Fruit fly (Drosophila melanogaster) whole organism, embryonic: ENCODE measurements around the gene CG14965.

Source experiments
- Aef1 ChIP-seq: fragments of 200-800 bp; sonication (Bioruptor generic); IDR thresholded peaks from 3 replicates; pipeline ENCODE4 v1.3.6; 2022; ENCODE audit warnings: missing biosample characterization, missing genetic modification characterization
- CG1024 ChIP-seq: fragments of 200-800 bp; sonication (Bioruptor generic); IDR thresholded peaks from 2 replicates; pipeline ENCODE4 v1.3.6; 2022; ENCODE audit warnings: missing biosample characterization, missing genetic modification characterization
- CG10565 ChIP-seq: fragments of 200-800 bp; sonication (Bioruptor generic); optimal IDR thresholded peaks from 3 replicates; lab custom pipeline; 2016; ENCODE audit warnings: missing biosample characterization, mild to moderate bottlenecking, missing genetic modification characterization
- CG10654 ChIP-seq: fragments of 200-800 bp; sonication (Bioruptor generic); optimal IDR thresholded peaks from 2 replicates; lab custom pipeline; 2016; ENCODE audit warnings: missing biosample characterization, missing genetic modification characterization
- CG12219 ChIP-seq: fragments of 200-800 bp; sonication (Bioruptor generic); optimal IDR thresholded peaks from 3 replicates; lab custom pipeline; 2018; ENCODE audit warnings: missing biosample characterization, mild to moderate bottlenecking, missing genetic modification characterization
- CG15696 ChIP-seq: fragments of 200-800 bp; sonication (Bioruptor generic); optimal IDR thresholded peaks from 2 replicates; lab custom pipeline; 2019; ENCODE audit warnings: missing biosample characterization, mild to moderate bottlenecking, missing genetic modification characterization, moderate library complexity
- CG1792 ChIP-seq: fragments of 200-800 bp; sonication (Bioruptor generic); optimal IDR thresholded peaks from 2 replicates; lab custom pipeline; 2016; ENCODE audit warnings: missing biosample characterization, missing genetic modification characterization
- CG30020 ChIP-seq: fragments of 200-800 bp; optimal IDR thresholded peaks from 2 replicates; lab custom pipeline; 2019; ENCODE audit warnings: missing biosample characterization, mild to moderate bottlenecking, missing genetic modification characterization, moderate library complexity
- CG32532 ChIP-seq: fragments of 200-800 bp; sonication (Bioruptor generic); IDR thresholded peaks from 2 replicates; pipeline ENCODE4 v1.3.6; 2022; ENCODE audit warnings: missing biosample characterization, missing genetic modification characterization
- CG3847 ChIP-seq: fragments of 200-800 bp; sonication (Bioruptor generic); IDR thresholded peaks from 2 replicates; pipeline ENCODE4 v1.3.6; 2022; ENCODE audit warnings: missing biosample characterization, missing genetic modification characterization
- CG42726 ChIP-seq: fragments of 200-800 bp; sonication (Bioruptor generic); IDR thresholded peaks from 2 replicates; pipeline ENCODE4 v1.3.6; 2022; ENCODE audit warnings: missing biosample characterization, missing genetic modification characterization; ENCODE audit not compliant: partially characterized antibody
- CG4424 ChIP-seq: fragments of 200-800 bp; sonication (Bioruptor generic); optimal IDR thresholded peaks from 3 replicates; lab custom pipeline; 2016; ENCODE audit warnings: missing biosample characterization, missing genetic modification characterization
- CG4707 ChIP-seq: fragments of 200-800 bp; sonication (Bioruptor generic); optimal IDR thresholded peaks from 2 replicates; lab custom pipeline; 2018; ENCODE audit warnings: missing biosample characterization, mild to moderate bottlenecking, missing genetic modification characterization, moderate library complexity
- CG4854 ChIP-seq: fragments of 200-800 bp; sonication (Bioruptor generic); optimal IDR thresholded peaks from 2 replicates; lab custom pipeline; 2016; ENCODE audit warnings: missing biosample characterization, missing genetic modification characterization, inconsistent platforms
- CG6813 ChIP-seq: fragments of 200-800 bp; sonication (Bioruptor generic); optimal IDR thresholded peaks from 2 replicates; lab custom pipeline; 2017; ENCODE audit warnings: missing biosample characterization, missing genetic modification characterization, mild to moderate bottlenecking, moderate library complexity, missing genetic modification reagents
- CG7271 ChIP-seq: fragments of 200-800 bp; sonication (Bioruptor generic); optimal IDR thresholded peaks from 2 replicates; lab custom pipeline; 2018; ENCODE audit warnings: missing biosample characterization, mild to moderate bottlenecking, missing genetic modification characterization, moderate library complexity
- CG7745 ChIP-seq: fragments of 200-800 bp; sonication (Bioruptor generic); optimal IDR thresholded peaks from 2 replicates; lab custom pipeline; 2018; ENCODE audit warnings: missing biosample characterization, mild to moderate bottlenecking, missing genetic modification characterization, moderate library complexity
- CG8359 ChIP-seq: fragments of 200-800 bp; sonication (Bioruptor generic); optimal IDR thresholded peaks from 2 replicates; lab custom pipeline; 2017; ENCODE audit warnings: missing biosample characterization, mild to moderate bottlenecking, missing genetic modification characterization, borderline replicate concordance
- CG8478 ChIP-seq: fragments of >200 bp; optimal IDR thresholded peaks from 2 replicates; lab custom pipeline; 2018
- CG8765 ChIP-seq: fragments of 200-800 bp; sonication (Bioruptor generic); IDR thresholded peaks from 2 replicates; pipeline ENCODE4 v1.3.6; 2022; ENCODE audit warnings: missing biosample characterization, missing genetic modification characterization
- Dfd ChIP-seq, 2 experiments: fragments of >200 bp; optimal IDR thresholded peaks; 2 replicates each; lab custom pipeline; 2017; ENCODE audit warnings: missing biosample characterization in 2 of 2, missing genetic modification characterization in 2 of 2
- Eip74EF ChIP-seq, 2 experiments: fragments of 200-800 bp in 1 of 2; fragments of >200 bp in 1 of 2; sonication (Bioruptor generic) in 1 of 2; optimal IDR thresholded peaks; 2 replicates each; lab custom pipeline; 2017 to 2019; ENCODE audit warnings: missing biosample characterization in 2 of 2, missing genetic modification characterization in 2 of 2, mild to moderate bottlenecking in 1 of 2, moderate library complexity in 1 of 2
- Ets97D ChIP-seq: fragments of 200-800 bp; sonication (Bioruptor generic); optimal IDR thresholded peaks from 3 replicates; lab custom pipeline; 2016; ENCODE audit warnings: missing biosample characterization, missing genetic modification characterization
- Gsc ChIP-seq: fragments of 200-800 bp; sonication (Bioruptor generic); IDR thresholded peaks from 2 replicates; pipeline ENCODE4 v1.3.6; 2022; ENCODE audit warnings: missing biosample characterization, missing genetic modification characterization
- HLH4C ChIP-seq: fragments of 200-800 bp; sonication (Bioruptor generic); IDR thresholded peaks from 3 replicates; pipeline ENCODE4 v1.3.6; 2022; ENCODE audit warnings: missing biosample characterization, missing genetic modification characterization; ENCODE audit not compliant: partially characterized antibody
- HmgZ ChIP-seq: fragments of 200-800 bp; sonication (Bioruptor generic); optimal IDR thresholded peaks from 2 replicates; lab custom pipeline; 2018; ENCODE audit warnings: missing biosample characterization, mild to moderate bottlenecking, missing genetic modification characterization
- Hr3 ChIP-seq: fragments of 200-800 bp; sonication (Bioruptor generic); optimal IDR thresholded peaks from 3 replicates; lab custom pipeline; 2016; ENCODE audit warnings: missing biosample characterization, missing genetic modification characterization
- Mad ChIP-seq: fragments of 200-800 bp; sonication (Bioruptor generic); optimal IDR thresholded peaks from 2 replicates; lab custom pipeline; 2016; ENCODE audit warnings: missing biosample characterization, missing genetic modification characterization
- Mrtf ChIP-seq: fragments of 200-800 bp; sonication (Bioruptor generic); IDR thresholded peaks from 3 replicates; pipeline ENCODE4 v1.3.6; 2022; ENCODE audit warnings: missing biosample characterization, missing genetic modification characterization
- Nf-YB ChIP-seq: fragments of 200-800 bp; sonication (Bioruptor generic); optimal IDR thresholded peaks from 3 replicates; lab custom pipeline; 2019; ENCODE audit warnings: missing biosample characterization, mild to moderate bottlenecking, missing genetic modification characterization, moderate library complexity
- Sin3A ChIP-seq: fragments of >200 bp; optimal IDR thresholded peaks from 2 replicates; lab custom pipeline; 2018
- abd-A ChIP-seq: fragments of 200-800 bp; sonication (Bioruptor generic); optimal IDR thresholded peaks from 3 replicates; lab custom pipeline; 2019; ENCODE audit warnings: missing biosample characterization, mild to moderate bottlenecking, missing genetic modification characterization, moderate library complexity
- cato ChIP-seq: fragments of 200-800 bp; sonication (Bioruptor generic); optimal IDR thresholded peaks from 2 replicates; lab custom pipeline; 2016; ENCODE audit warnings: missing biosample characterization, missing genetic modification characterization, borderline replicate concordance
- chm ChIP-seq: fragments of 200-800 bp; sonication (Bioruptor generic); IDR thresholded peaks from 2 replicates; pipeline ENCODE4 v1.3.6; 2022; ENCODE audit warnings: missing biosample characterization, missing genetic modification characterization
- dan ChIP-seq: fragments of 200-800 bp; sonication (Bioruptor generic); IDR thresholded peaks from 2 replicates; pipeline ENCODE4 v1.3.6; 2022; ENCODE audit warnings: missing biosample characterization, missing genetic modification characterization
- disco-r ChIP-seq: fragments of 200-800 bp; sonication (Bioruptor generic); optimal IDR thresholded peaks from 2 replicates; lab custom pipeline; 2016; ENCODE audit warnings: missing biosample characterization, missing genetic modification characterization
- dm ChIP-seq: fragments of 200-800 bp; sonication (Bioruptor generic); optimal IDR thresholded peaks from 3 replicates; lab custom pipeline; 2016; ENCODE audit warnings: missing biosample characterization, missing genetic modification characterization
- fd96Cb ChIP-seq: fragments of 200-800 bp; sonication (Bioruptor generic); optimal IDR thresholded peaks from 2 replicates; lab custom pipeline; 2018; ENCODE audit warnings: missing biosample characterization, mild to moderate bottlenecking, missing genetic modification characterization, moderate library complexity
- gt ChIP-seq: fragments of 200-800 bp; sonication (Bioruptor generic); IDR thresholded peaks from 2 replicates; pipeline ENCODE4 v1.3.6; 2022; ENCODE audit warnings: missing biosample characterization, missing genetic modification characterization
- h ChIP-seq: fragments of >200 bp; optimal IDR thresholded peaks from 2 replicates; lab custom pipeline; 2017
- lola ChIP-seq, 3 experiments: fragments of >200 bp in 2 of 3; fragments of 200-800 bp in 1 of 3; sonication (Bioruptor generic) in 1 of 3; optimal IDR thresholded peaks; 2 replicates each; lab custom pipeline; 2017 to 2019; ENCODE audit warnings: missing biosample characterization in 3 of 3, missing genetic modification characterization in 3 of 3, mild to moderate bottlenecking in 1 of 3, moderate library complexity in 1 of 3
- mam ChIP-seq: fragments of 200-800 bp; sonication (Bioruptor generic); optimal IDR thresholded peaks from 3 replicates; lab custom pipeline; 2016; ENCODE audit warnings: missing biosample characterization, missing genetic modification characterization
- nmo ChIP-seq: fragments of 200-800 bp; sonication (Bioruptor generic); optimal IDR thresholded peaks from 2 replicates; lab custom pipeline; 2018; ENCODE audit warnings: missing biosample characterization, mild to moderate bottlenecking, missing genetic modification characterization, moderate library complexity
- odd ChIP-seq: fragments of 200-800 bp; sonication (Bioruptor generic); optimal IDR thresholded peaks from 2 replicates; lab custom pipeline; 2017; ENCODE audit warnings: missing biosample characterization, mild to moderate bottlenecking, missing genetic modification characterization
- sna ChIP-seq: fragments of 200-800 bp; sonication (Bioruptor generic); IDR thresholded peaks from 2 replicates; pipeline ENCODE4 v1.3.6; 2022; ENCODE audit warnings: missing biosample characterization, missing genetic modification characterization; ENCODE audit not compliant: partially characterized antibody
- sr ChIP-seq: fragments of 200-800 bp; sonication (Bioruptor generic); IDR thresholded peaks from 3 replicates; pipeline ENCODE4 v1.3.6; 2022; ENCODE audit warnings: missing biosample characterization, missing genetic modification characterization
- stwl ChIP-seq: fragments of 200-800 bp; sonication (Bioruptor generic); optimal IDR thresholded peaks from 3 replicates; lab custom pipeline; 2018; ENCODE audit warnings: missing biosample characterization, mild to moderate bottlenecking, missing genetic modification characterization, moderate library complexity
- sug ChIP-seq: fragments of 200-800 bp; optimal IDR thresholded peaks from 2 replicates; lab custom pipeline; 2019; ENCODE audit warnings: missing biosample characterization, mild to moderate bottlenecking, missing genetic modification characterization, moderate library complexity
- tgo ChIP-seq: fragments of 200-800 bp; sonication (Bioruptor generic); IDR thresholded peaks from 3 replicates; pipeline ENCODE4 v1.3.6; 2022; ENCODE audit warnings: missing biosample characterization, missing genetic modification characterization
- vvl ChIP-seq: fragments of 200-800 bp; sonication (Bioruptor generic); IDR thresholded peaks from 2 replicates; pipeline ENCODE4 v1.3.6; 2022; ENCODE audit warnings: missing biosample characterization, missing genetic modification characterization
- zfh1 ChIP-seq: fragments of 200-800 bp; sonication (Bioruptor generic); IDR thresholded peaks from 3 replicates; pipeline ENCODE4 v1.3.6; 2022; ENCODE audit warnings: missing biosample characterization, missing genetic modification characterization

CG14965 gene

DNA sequence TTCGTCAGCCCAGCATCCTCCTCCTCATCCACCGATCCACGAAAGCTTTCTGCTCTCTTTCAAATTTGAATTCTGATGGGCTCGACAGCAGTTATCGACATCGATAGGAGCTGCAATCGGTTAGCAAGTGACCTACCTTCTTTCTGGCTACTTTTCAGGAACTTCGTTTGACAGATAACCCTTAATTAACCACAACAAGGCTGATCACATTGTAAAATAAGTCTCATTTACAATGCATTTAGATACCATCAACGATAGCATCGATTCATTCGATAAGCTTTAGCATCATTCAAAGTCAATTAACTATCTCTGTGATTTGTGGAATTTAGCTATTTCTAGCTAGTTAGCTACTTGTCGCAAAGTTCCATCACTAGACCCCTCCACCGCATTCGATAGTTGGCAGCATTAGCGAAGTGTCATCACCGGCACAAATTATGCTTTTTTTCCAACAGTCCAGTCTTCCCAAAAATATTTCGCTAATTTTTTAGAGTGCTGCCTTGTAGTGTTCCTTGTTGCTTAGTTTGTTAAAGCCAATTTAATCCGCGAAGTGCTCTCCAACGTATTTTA lies 13.7 kb downstream of the CG14965 start, which contains the start of the genes MnM and Girdin (continued):
- no peak for TF ChIP-seq CG7271 (tag; lab: Kevin White, UChicago)
- no peak for TF ChIP-seq sr
- no peak for TF ChIP-seq CG4854 (GFP tag; lab: Kevin White, UChicago)
- TF ChIP-seq lola (GFP tag; optimal IDR thresholded peaks at IDR 0.05; lab: Kevin White, UChicago): peak in 1 of 3 experiments; percentile 58
- no peak for TF ChIP-seq chm (GFP tag; lab: Robert Waterston, UW)
- no peak for TF ChIP-seq Nf-YB (GFP tag; lab: Kevin White, UChicago)
- 0 out of 3 replicates have a peak, but pooled peaks have one; percentile 21 for TF ChIP-seq Aef1 (GFP tag; lab: Robert Waterston, UW)
- TF ChIP-seq CG8478 (lab: Kevin White, UChicago): no peak
- TF ChIP-seq fd96Cb: peak; percentile 16
- TF ChIP-seq CG8359 (GFP tag; lab: Kevin White, UChicago): no peak
- TF ChIP-seq mam: peak; percentile 74
- no peak for TF ChIP-seq CG12219 (GFP tag; lab: Kevin White, UChicago)
- no peak for TF ChIP-seq CG4707 (GFP tag; lab: Kevin White, UChicago)
- TF ChIP-seq CG1792 (GFP tag; lab: Kevin White, UChicago): peak; percentile 17
- peak; percentile 59 for TF ChIP-seq CG4424 (GFP tag; lab: Kevin White, UChicago)
- peak; percentile 44 for TF ChIP-seq disco-r (GFP tag; lab: Kevin White, UChicago)
- no peak for TF ChIP-seq CG7745 (tag; lab: Kevin White, UChicago)
- peak; percentile 41 for TF ChIP-seq CG15696 (tag; lab: Kevin White, UChicago)
- TF ChIP-seq nmo (GFP tag; lab: Kevin White, UChicago): peak; percentile 87
- TF ChIP-seq Mad (GFP tag; lab: Kevin White, UChicago): peak; percentile 67
- TF ChIP-seq sug (tag; lab: Kevin White, UChicago): no peak
- no peak for TF ChIP-seq CG6813 (GFP tag; lab: Kevin White, UChicago)
- peak; percentile 88 for TF ChIP-seq HLH4C
- peak; percentile 21; the same call in 1 of the 3 replicates for TF ChIP-seq tgo (GFP tag; lab: Robert Waterston, UW)
- TF ChIP-seq HmgZ: peak; percentile 82
- TF ChIP-seq CG10654: peak; percentile 43
- no peak for TF ChIP-seq CG10565 (GFP tag; lab: Kevin White, UChicago)
- TF ChIP-seq vvl: peak; percentile 41; the same call in 1 of the 2 replicates
- TF ChIP-seq dm: peak; percentile 77
- TF ChIP-seq sna (GFP tag; lab: Robert Waterston, UW): peak; percentile 88
- TF ChIP-seq h (lab: Kevin White, UChicago): no peak
- no peak for TF ChIP-seq Mrtf (GFP tag; lab: Robert Waterston, UW)
- no peak for TF ChIP-seq Dfd (GFP tag; optimal IDR thresholded peaks at IDR 0.05; lab: Kevin White, UChicago)
- no peak for TF ChIP-seq CG1024 (GFP tag; lab: Robert Waterston, UW)
- TF ChIP-seq CG8765 (GFP tag; lab: Robert Waterston, UW): no peak
- TF ChIP-seq zfh1 (GFP tag; lab: Robert Waterston, UW): peak; percentile 16; the same call in 1 of the 3 replicates
- no peak for TF ChIP-seq dan (GFP tag; lab: Robert Waterston, UW)
- TF ChIP-seq Ets97D: peak; percentile 79
- peak; percentile 33 for TF ChIP-seq stwl (tag; lab: Kevin White, UChicago)
- peak; percentile 73 for TF ChIP-seq CG30020 (tag; lab: Kevin White, UChicago)
- TF ChIP-seq Gsc (GFP tag; lab: Robert Waterston, UW): no peak
- TF ChIP-seq CG3847 (GFP tag; lab: Robert Waterston, UW): peak; percentile 73
- TF ChIP-seq CG32532 (GFP tag; lab: Robert Waterston, UW): peak; percentile 53; the same call in 1 of the 2 replicates
- TF ChIP-seq CG42726 (GFP tag; lab: Robert Waterston, UW): 0 out of 2 replicates have a peak, but pooled peaks have one; percentile 49
- peak; percentile 99 for TF ChIP-seq Sin3A (lab: Kevin White, UChicago)
- TF ChIP-seq abd-A (tag; lab: Kevin White, UChicago): no peak
- no peak for TF ChIP-seq gt
- TF ChIP-seq Hr3 (GFP tag; lab: Kevin White, UChicago): peak; percentile 86
- no peak for TF ChIP-seq Eip74EF (GFP tag; optimal IDR thresholded peaks at IDR 0.05; lab: Kevin White, UChicago)
- TF ChIP-seq odd (GFP tag; lab: Kevin White, UChicago): no peak
- no peak for TF ChIP-seq cato
